Worm (Caenorhabditis elegans): Measurements from ENCODE around the gene srlf-24.
A peak's percentile ranks its signal among the peaks of the same experiment; 100 is the strongest.

- TF ChIP-seq dao-5 (tag; optimal IDR thresholded peaks at IDR 0.05) = no peak
- no peak for TF ChIP-seq him-1 (tag; optimal IDR thresholded peaks at IDR 0.05)
- TF ChIP-seq W03F9.2 (tag; optimal IDR thresholded peaks at IDR 0.05) = peak; percentile 71
These were observed 5.5 kb upstream of the srlf-24 start, which contains the start of gene rps-5 for ce11 chrIV:11110995-11111619.
